Fruit fly (Drosophila melanogaster) whole organism: ENCODE data around the gene sens-2.

Experiments
- CG8478 ChIP-seq: fragments of >200 bp; optimal IDR thresholded peaks from 2 replicates; lab custom pipeline; 2018; ENCODE audit warnings: inconsistent platforms
- pan ChIP-seq: fragments of >200 bp; optimal IDR thresholded peaks from 2 replicates; lab custom pipeline; 2017

DNA sequence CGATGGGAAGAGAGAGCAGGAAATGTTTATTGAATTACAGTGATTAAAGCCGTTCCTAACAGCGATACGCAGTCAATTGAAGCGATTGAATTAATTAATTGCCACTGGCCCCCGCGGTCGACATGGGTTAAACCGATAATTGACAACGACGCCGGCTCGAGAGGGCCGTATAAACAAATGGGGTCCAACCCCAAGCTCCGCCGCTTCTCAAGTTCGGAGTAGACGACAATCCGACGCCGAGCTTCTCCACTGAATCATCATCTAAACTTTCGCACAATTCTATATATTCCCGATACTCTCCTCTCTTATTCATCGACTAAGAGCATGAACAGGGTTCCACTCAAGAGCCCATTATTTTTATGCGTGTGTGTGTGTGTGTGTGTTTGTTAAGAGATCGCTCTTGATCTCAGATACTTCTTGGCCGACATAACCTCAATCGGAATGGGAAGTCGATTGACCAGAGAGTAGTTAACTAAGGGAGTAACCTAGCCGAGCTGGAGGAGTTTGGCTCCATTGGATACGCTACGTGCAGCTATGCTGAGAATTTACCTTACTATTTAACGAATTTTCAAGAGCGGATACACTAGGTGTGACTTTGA is 29.8 kb upstream of the sens-2 start:
- TF ChIP-seq CG8478 (no peak), pan (lab: Kevin White, UChicago) (no peak)
